Fruit fly (Drosophila melanogaster) whole organism, embryonic: Measurements from ENCODE around the gene CG16719.

Source experiments
- Ada2b ChIP-seq: fragments of 200-800 bp; sonication (Bioruptor generic); IDR thresholded peaks from 2 replicates; pipeline ENCODE4 v1.3.6; 2022; ENCODE audit warnings: missing biosample characterization, missing genetic modification characterization
- Atf-2 ChIP-seq: fragments of 200-800 bp; sonication (Bioruptor generic); optimal IDR thresholded peaks from 2 replicates; lab custom pipeline; 2016; ENCODE audit warnings: missing biosample characterization, missing genetic modification characterization
- Bdp1 ChIP-seq: fragments of 200-800 bp; sonication (Bioruptor generic); optimal IDR thresholded peaks from 3 replicates; lab custom pipeline; 2016; ENCODE audit warnings: missing biosample characterization, missing genetic modification characterization
- Bgb ChIP-seq: fragments of 200-800 bp; sonication (Bioruptor generic); IDR thresholded peaks from 2 replicates; pipeline ENCODE4 v1.3.6; 2022; ENCODE audit warnings: missing biosample characterization, missing genetic modification characterization; ENCODE audit not compliant: partially characterized antibody
- CG10267 ChIP-seq: fragments of 200-800 bp; sonication (Bioruptor generic); optimal IDR thresholded peaks from 2 replicates; lab custom pipeline; 2018; ENCODE audit warnings: missing biosample characterization, mild to moderate bottlenecking, missing genetic modification characterization, moderate library complexity
- CG12071 ChIP-seq: fragments of 200-800 bp; sonication (Bioruptor generic); optimal IDR thresholded peaks from 3 replicates; lab custom pipeline; 2018; ENCODE audit warnings: missing biosample characterization, mild to moderate bottlenecking, missing genetic modification characterization
- CG12219 ChIP-seq: fragments of 200-800 bp; sonication (Bioruptor generic); optimal IDR thresholded peaks from 3 replicates; lab custom pipeline; 2018; ENCODE audit warnings: missing biosample characterization, mild to moderate bottlenecking, missing genetic modification characterization
- CG14710 ChIP-seq: fragments of 200-800 bp; sonication (Bioruptor generic); optimal IDR thresholded peaks from 3 replicates; lab custom pipeline; 2019; ENCODE audit warnings: missing biosample characterization, mild to moderate bottlenecking, missing genetic modification characterization, moderate library complexity
- CG17612 ChIP-seq: fragments of 200-800 bp; sonication (Bioruptor generic); IDR thresholded peaks from 2 replicates; pipeline ENCODE4 v1.3.6; 2022; ENCODE audit warnings: missing biosample characterization, missing genetic modification characterization
- CG3407 ChIP-seq: fragments of 200-800 bp; sonication (Bioruptor generic); optimal IDR thresholded peaks from 2 replicates; lab custom pipeline; 2018; ENCODE audit warnings: missing biosample characterization, mild to moderate bottlenecking, missing genetic modification characterization
- CG3838 ChIP-seq: fragments of 200-800 bp; sonication (Bioruptor generic); optimal IDR thresholded peaks from 3 replicates; lab custom pipeline; 2016; ENCODE audit warnings: missing biosample characterization, missing genetic modification characterization
- CG3995 ChIP-seq: fragments of 200-800 bp; sonication (Bioruptor generic); optimal IDR thresholded peaks from 3 replicates; lab custom pipeline; 2016; ENCODE audit warnings: missing biosample characterization, missing genetic modification characterization
- CG4282 ChIP-seq: fragments of 200-800 bp; sonication (Bioruptor generic); optimal IDR thresholded peaks from 2 replicates; lab custom pipeline; 2016; ENCODE audit warnings: missing biosample characterization, missing genetic modification characterization
- CG6854 ChIP-seq: fragments of 200-800 bp; sonication (Bioruptor generic); optimal IDR thresholded peaks from 3 replicates; lab custom pipeline; 2017; ENCODE audit warnings: missing biosample characterization, mild to moderate bottlenecking, missing genetic modification characterization
- CG8924 ChIP-seq: fragments of 200-800 bp; optimal IDR thresholded peaks from 3 replicates; lab custom pipeline; 2019; ENCODE audit warnings: missing biosample characterization, mild to moderate bottlenecking, missing genetic modification characterization, moderate library complexity
- CG9215 ChIP-seq: fragments of 200-800 bp; sonication (Bioruptor generic); IDR thresholded peaks from 2 replicates; pipeline ENCODE4 v1.3.6; 2022; ENCODE audit warnings: missing biosample characterization, missing genetic modification characterization
- CTCF ChIP-seq: fragments of 200-800 bp; sonication (Bioruptor generic); optimal IDR thresholded peaks from 2 replicates; lab custom pipeline; 2017; ENCODE audit warnings: missing biosample characterization, mild to moderate bottlenecking, missing genetic modification characterization, moderate library complexity
- Dbx ChIP-seq: fragments of 200-800 bp; sonication (Bioruptor generic); IDR thresholded peaks from 3 replicates; pipeline ENCODE4 v1.3.6; 2022; ENCODE audit warnings: missing biosample characterization, missing genetic modification characterization
- Dip3 ChIP-seq: fragments of 200-800 bp; sonication (Bioruptor generic); optimal IDR thresholded peaks from 3 replicates; lab custom pipeline; 2016; ENCODE audit warnings: missing biosample characterization, missing genetic modification characterization
- Doc2 ChIP-seq: fragments of 200-800 bp; sonication (Bioruptor generic); IDR thresholded peaks from 2 replicates; pipeline ENCODE4 v1.3.6; 2022; ENCODE audit warnings: missing biosample characterization, missing genetic modification characterization
- E2f1 ChIP-seq: fragments of 200-800 bp; sonication (Bioruptor generic); IDR thresholded peaks from 2 replicates; pipeline ENCODE4 v1.3.6; 2022; ENCODE audit warnings: missing biosample characterization, missing genetic modification characterization
- Elba2 ChIP-seq: fragments of 200-800 bp; sonication (Bioruptor generic); optimal IDR thresholded peaks from 3 replicates; lab custom pipeline; 2016; ENCODE audit warnings: missing biosample characterization, missing genetic modification characterization
- Ets65A ChIP-seq: fragments of 200-800 bp; sonication (Bioruptor generic); peaks from one replicate; lab custom pipeline; 2016; ENCODE audit warnings: missing biosample characterization, missing genetic modification characterization
- Hr3 ChIP-seq: fragments of 200-800 bp; sonication (Bioruptor generic); optimal IDR thresholded peaks from 3 replicates; lab custom pipeline; 2016; ENCODE audit warnings: missing biosample characterization, missing genetic modification characterization
- Hr51 ChIP-seq, 2 experiments: fragments of 200-800 bp; sonication (Bioruptor generic); optimal IDR thresholded peaks; 2 replicates in 1 of 2; 3 replicates in 1 of 2; lab custom pipeline; 2016 to 2018; ENCODE audit warnings: missing biosample characterization in 2 of 2, missing genetic modification characterization in 2 of 2, mild to moderate bottlenecking in 1 of 2, moderate library complexity in 1 of 2
- Hr78 ChIP-seq, 2 experiments: fragments of 200-800 bp in 1 of 2; fragments of >200 bp in 1 of 2; sonication (Bioruptor generic) in 1 of 2; optimal IDR thresholded peaks; 2 replicates each; lab custom pipeline; 2017 to 2019; ENCODE audit warnings: missing biosample characterization in 2 of 2, missing genetic modification characterization in 2 of 2, mild to moderate bottlenecking in 1 of 2, moderate library complexity in 1 of 2
- Lim3 ChIP-seq: fragments of 200-800 bp; sonication (Bioruptor generic); IDR thresholded peaks from 2 replicates; pipeline ENCODE4 v1.3.6; 2022; ENCODE audit warnings: missing biosample characterization, missing genetic modification characterization
- Max ChIP-seq: fragments of 200-800 bp; sonication (Bioruptor generic); optimal IDR thresholded peaks from 2 replicates; lab custom pipeline; 2016; ENCODE audit warnings: missing biosample characterization, mild to moderate bottlenecking, missing genetic modification characterization
- NfI ChIP-seq: fragments of 200-800 bp; sonication (Bioruptor generic); optimal IDR thresholded peaks from 3 replicates; lab custom pipeline; 2018; ENCODE audit warnings: missing biosample characterization, mild to moderate bottlenecking, missing genetic modification characterization, moderate library complexity
- Ssrp ChIP-seq: fragments of 200-800 bp; sonication (Bioruptor generic); optimal IDR thresholded peaks from 2 replicates; lab custom pipeline; 2018; ENCODE audit warnings: missing biosample characterization, mild to moderate bottlenecking, missing genetic modification characterization, moderate library complexity
- TFAM ChIP-seq: fragments of 200-800 bp; sonication (Bioruptor generic); optimal IDR thresholded peaks from 2 replicates; lab custom pipeline; 2017; ENCODE audit warnings: missing biosample characterization, missing genetic modification characterization, inconsistent platforms
- ac ChIP-seq: fragments of 200-800 bp; sonication (Bioruptor generic); optimal IDR thresholded peaks from 3 replicates; lab custom pipeline; 2017; ENCODE audit warnings: missing biosample characterization, mild to moderate bottlenecking, missing genetic modification characterization
- bbx ChIP-seq: fragments of 200-800 bp; sonication (Bioruptor generic); IDR thresholded peaks from 2 replicates; pipeline ENCODE4 v1.3.6; 2022; ENCODE audit warnings: missing biosample characterization, missing genetic modification characterization; ENCODE audit not compliant: partially characterized antibody
- bowl ChIP-seq: fragments of 200-800 bp; sonication (Bioruptor generic); IDR thresholded peaks from 2 replicates; pipeline ENCODE4 v1.3.6; 2022; ENCODE audit warnings: missing biosample characterization, missing genetic modification characterization
- btn ChIP-seq: fragments of 200-800 bp; sonication (Bioruptor generic); optimal IDR thresholded peaks from 2 replicates; lab custom pipeline; 2016; ENCODE audit warnings: missing biosample characterization, missing genetic modification characterization
- caup ChIP-seq: fragments of 200-800 bp; sonication (Bioruptor generic); optimal IDR thresholded peaks from 3 replicates; lab custom pipeline; 2017; ENCODE audit warnings: missing biosample characterization, mild to moderate bottlenecking, missing genetic modification characterization, moderate library complexity; ENCODE audit not compliant: severe bottlenecking
- crp ChIP-seq, 2 experiments: fragments of 200-800 bp; sonication (Bioruptor generic); optimal IDR thresholded peaks; 2 replicates in 1 of 2; 3 replicates in 1 of 2; lab custom pipeline; 2017; ENCODE audit warnings: missing biosample characterization in 2 of 2, missing genetic modification characterization in 2 of 2, mild to moderate bottlenecking in 1 of 2, moderate library complexity in 1 of 2
- fd3F ChIP-seq: fragments of 200-800 bp; sonication (Bioruptor generic); optimal IDR thresholded peaks from 2 replicates; lab custom pipeline; 2018; ENCODE audit warnings: missing biosample characterization, mild to moderate bottlenecking, missing genetic modification characterization, moderate library complexity
- gfzf ChIP-seq: fragments of 200-800 bp; sonication (Bioruptor generic); optimal IDR thresholded peaks from 2 replicates; lab custom pipeline; 2016; ENCODE audit warnings: missing biosample characterization, mild to moderate bottlenecking, missing genetic modification characterization, moderate library complexity
- hb ChIP-seq: fragments of 200-800 bp; sonication (Bioruptor generic); IDR thresholded peaks from 3 replicates; pipeline ENCODE4 v1.3.6; 2022; ENCODE audit warnings: missing biosample characterization, missing genetic modification characterization; ENCODE audit not compliant: partially characterized antibody
- kah ChIP-seq: fragments of 200-800 bp; sonication (Bioruptor generic); optimal IDR thresholded peaks from 2 replicates; lab custom pipeline; 2018; ENCODE audit warnings: missing biosample characterization, mild to moderate bottlenecking, missing genetic modification characterization
- knrl ChIP-seq: fragments of 200-800 bp; sonication (Bioruptor generic); IDR thresholded peaks from 3 replicates; pipeline ENCODE4 v1.3.6; 2022; ENCODE audit warnings: missing biosample characterization, missing genetic modification characterization; ENCODE audit not compliant: partially characterized antibody
- lab ChIP-seq: fragments of 200-800 bp; sonication (Bioruptor generic); optimal IDR thresholded peaks from 3 replicates; lab custom pipeline; 2017; ENCODE audit warnings: missing biosample characterization, missing genetic modification characterization, mild to moderate bottlenecking, moderate library complexity, missing genetic modification reagents
- maf-S ChIP-seq: fragments of 200-800 bp; sonication (Bioruptor generic); optimal IDR thresholded peaks from 2 replicates; lab custom pipeline; 2016; ENCODE audit warnings: missing biosample characterization, missing genetic modification characterization
- nmo ChIP-seq: fragments of 200-800 bp; sonication (Bioruptor generic); optimal IDR thresholded peaks from 2 replicates; lab custom pipeline; 2018; ENCODE audit warnings: missing biosample characterization, mild to moderate bottlenecking, missing genetic modification characterization, moderate library complexity
- onecut ChIP-seq: fragments of 200-800 bp; sonication (Bioruptor generic); IDR thresholded peaks from 2 replicates; pipeline ENCODE4 v1.3.6; 2022; ENCODE audit warnings: missing biosample characterization, missing genetic modification characterization
- pb ChIP-seq: fragments of 200-800 bp; sonication (Bioruptor generic); optimal IDR thresholded peaks from 3 replicates; lab custom pipeline; 2016; ENCODE audit warnings: missing biosample characterization, missing genetic modification characterization
- rib ChIP-seq: fragments of 200-800 bp; sonication (Bioruptor generic); IDR thresholded peaks from 2 replicates; pipeline ENCODE4 v1.3.6; 2022; ENCODE audit warnings: missing biosample characterization, missing genetic modification characterization
- row ChIP-seq: fragments of 200-800 bp; sonication (Bioruptor generic); IDR thresholded peaks from 3 replicates; pipeline ENCODE4 v1.3.6; 2022; ENCODE audit warnings: missing biosample characterization, missing genetic modification characterization
- schlank ChIP-seq: fragments of 200-800 bp; sonication (Bioruptor generic); optimal IDR thresholded peaks from 2 replicates; lab custom pipeline; 2018; ENCODE audit warnings: missing biosample characterization, mild to moderate bottlenecking, missing genetic modification characterization
- scrt ChIP-seq: fragments of 200-800 bp; sonication (Bioruptor generic); optimal IDR thresholded peaks from 2 replicates; lab custom pipeline; 2018; ENCODE audit warnings: missing biosample characterization, mild to moderate bottlenecking, missing genetic modification characterization, moderate library complexity
- ttk ChIP-seq: fragments of 200-800 bp; sonication (Bioruptor generic); IDR thresholded peaks from 2 replicates; pipeline ENCODE4 v2.1.2; 2022; ENCODE audit warnings: missing biosample characterization, missing genetic modification characterization

CG16719 gene

dm6 chr3L:9695647-9696046 is 10.7 kb downstream of the CG16719 start (continued):
- TF ChIP-seq crp (GFP tag; optimal IDR thresholded peaks at IDR 0.05; lab: Kevin White, UChicago), result no peak
- TF ChIP-seq E2f1 (GFP tag; lab: Robert Waterston, UW), result no peak
- peak; percentile 30 for TF ChIP-seq NfI
- peak in 1 of 2 experiments; percentile 75 for TF ChIP-seq Hr51 (GFP tag; optimal IDR thresholded peaks at IDR 0.05; lab: Kevin White, UChicago)
- TF ChIP-seq schlank (tag; lab: Kevin White, UChicago), result no peak
- no peak for TF ChIP-seq Hr3 (GFP tag; lab: Kevin White, UChicago)
- no peak for TF ChIP-seq btn (GFP tag; lab: Kevin White, UChicago)
- no peak for TF ChIP-seq bbx (GFP tag; lab: Robert Waterston, UW)
- no peak for TF ChIP-seq hb (GFP tag; lab: Robert Waterston, UW)
- TF ChIP-seq Atf-2 (GFP tag; lab: Kevin White, UChicago), result no peak
- TF ChIP-seq maf-S (GFP tag; lab: Kevin White, UChicago), result no peak
- TF ChIP-seq lab (GFP tag; lab: Kevin White, UChicago), result no peak
- no peak for TF ChIP-seq CG4282 (GFP tag; lab: Kevin White, UChicago)
- no peak for TF ChIP-seq CG6854 (GFP tag; lab: Kevin White, UChicago)
- no peak for TF ChIP-seq CG9215 (GFP tag; lab: Robert Waterston, UW)
- no peak for TF ChIP-seq Bdp1 (GFP tag; lab: Kevin White, UChicago)
- no peak for TF ChIP-seq knrl (GFP tag; lab: Robert Waterston, UW)
- TF ChIP-seq row (GFP tag; lab: Robert Waterston, UW), result peak; percentile 52; the same call in 2 of the 3 replicates
- TF ChIP-seq Dbx, result no peak
- peak; percentile 34 for TF ChIP-seq Ssrp (tag; lab: Kevin White, UChicago)
- TF ChIP-seq gfzf, result no peak
- TF ChIP-seq pb (GFP tag; lab: Kevin White, UChicago), result no peak
- TF ChIP-seq Elba2 (GFP tag; lab: Kevin White, UChicago), result no peak
- TF ChIP-seq kah (GFP tag; lab: Kevin White, UChicago), result no peak
- TF ChIP-seq CG12219, result no peak
- TF ChIP-seq Lim3 (GFP tag; lab: Robert Waterston, UW), result no peak
- TF ChIP-seq CG10267 (tag; lab: Kevin White, UChicago), result peak; percentile 13
- TF ChIP-seq CG17612 (GFP tag; lab: Robert Waterston, UW), result no peak
- TF ChIP-seq fd3F, result peak; percentile 14
- TF ChIP-seq ac (GFP tag; lab: Kevin White, UChicago), result no peak
- no peak for TF ChIP-seq bowl (GFP tag; lab: Robert Waterston, UW)
- no peak for TF ChIP-seq Ada2b
- no peak for TF ChIP-seq scrt (GFP tag; lab: Kevin White, UChicago)
- TF ChIP-seq CG3838, result no peak
- no peak for TF ChIP-seq Doc2 (GFP tag; lab: Robert Waterston, UW)
- peak; percentile 56 for TF ChIP-seq nmo (GFP tag; lab: Kevin White, UChicago)
- TF ChIP-seq Bgb (GFP tag; lab: Robert Waterston, UW), result no peak
- TF ChIP-seq CG3995 (GFP tag; lab: Kevin White, UChicago), result no peak
- TF ChIP-seq ttk, result no peak
- TF ChIP-seq CTCF (GFP tag; lab: Kevin White, UChicago), result no peak
- no peak for TF ChIP-seq Hr78 (GFP tag; optimal IDR thresholded peaks at IDR 0.05; lab: Kevin White, UChicago)
- no peak for TF ChIP-seq TFAM (GFP tag; lab: Kevin White, UChicago)
- no peak for TF ChIP-seq CG14710 (tag; lab: Kevin White, UChicago)
- TF ChIP-seq CG8924 (tag; lab: Kevin White, UChicago), result no peak
- TF ChIP-seq onecut (GFP tag; lab: Robert Waterston, UW), result no peak
- no peak for TF ChIP-seq CG12071
- no peak for TF ChIP-seq CG3407 (GFP tag; lab: Kevin White, UChicago)
- TF ChIP-seq Ets65A (GFP tag; lab: Kevin White, UChicago), result no peak
- TF ChIP-seq rib (GFP tag; lab: Robert Waterston, UW), result no peak
- no peak for TF ChIP-seq Max (GFP tag; lab: Kevin White, UChicago)
- peak; percentile 21 for TF ChIP-seq caup
- TF ChIP-seq Dip3 (GFP tag; lab: Kevin White, UChicago), result no peak
